Worm (Caenorhabditis elegans) whole organism, L1 larva: ENCODE results near the gene sri-48.
"Not testable (repeated sequence)": the region's sequence is repeated elsewhere in the genome, so short reads cannot be mapped to it uniquely, and the experiment has no call there.

Source experiments
- C16A3.4 ChIP-seq: fragments of 150-350 bp; optimal IDR thresholded peaks from 2 replicates; lab custom pipeline; 2014; ENCODE audit warnings: missing biosample characterization, missing genetic modification characterization
- Y116A8C.19 ChIP-seq: sonication (generic microtip); optimal IDR thresholded peaks from 2 replicates; lab custom pipeline; 2016; ENCODE audit warnings: missing compliant biosample characterization, missing genetic modification characterization, borderline replicate concordance
- ceh-8 ChIP-seq: fragments of 200-800 bp; sonication (Bioruptor generic); optimal IDR thresholded peaks from 2 replicates; lab custom pipeline; 2018; ENCODE audit warnings: mild to moderate bottlenecking, missing genetic modification characterization, moderate library complexity, missing compliant biosample characterization
- ceh-82 ChIP-seq, 3 experiments: fragments of 150-350 bp in 1 of 3; sonication (generic microtip) in 2 of 3; optimal IDR thresholded peaks; 2 replicates each; lab custom pipeline; 2014 to 2017; ENCODE audit warnings: missing biosample characterization in 3 of 3, missing genetic modification characterization in 3 of 3
- fkh-4 ChIP-seq: sonication (generic microtip); optimal IDR thresholded peaks from 2 replicates; lab custom pipeline; 2016; ENCODE audit warnings: missing compliant biosample characterization, missing genetic modification characterization, borderline replicate concordance
- fos-1 ChIP-seq: fragments of 150-350 bp; optimal IDR thresholded peaks from 2 replicates; lab custom pipeline; 2014; ENCODE audit warnings: missing biosample characterization, missing genetic modification characterization
- grh-1 ChIP-seq: fragments of 200-800 bp; sonication (Bioruptor generic); IDR thresholded peaks from 2 replicates; pipeline ENCODE4 v1.3.6; 2022; ENCODE audit warnings: missing genetic modification reagents, missing genetic modification characterization, missing compliant biosample characterization
- irx-1 ChIP-seq: sonication (generic microtip); optimal IDR thresholded peaks from 2 replicates; lab custom pipeline; 2016; ENCODE audit warnings: missing genetic modification characterization, missing compliant biosample characterization
- isw-1 ChIP-seq: fragments of 200-800 bp; sonication (Bioruptor generic); IDR thresholded peaks from 2 replicates; pipeline ENCODE4 v1.3.6; 2022; ENCODE audit warnings: missing genetic modification characterization, missing compliant biosample characterization
- jun-1 ChIP-seq: fragments of 150-350 bp; optimal IDR thresholded peaks from 2 replicates; lab custom pipeline; 2014; ENCODE audit warnings: missing biosample characterization, missing genetic modification reagents, missing genetic modification characterization
- lin-14 ChIP-seq: fragments of 200-800 bp; sonication (Bioruptor generic); optimal IDR thresholded peaks from 2 replicates; lab custom pipeline; 2018; ENCODE audit warnings: mild to moderate bottlenecking, missing genetic modification characterization, moderate library complexity, missing compliant biosample characterization
- lin-39 ChIP-seq: fragments of 150-350 bp; optimal IDR thresholded peaks from 2 replicates; lab custom pipeline; 2014; ENCODE audit warnings: missing biosample characterization, missing genetic modification reagents, missing genetic modification characterization
- lir-3 ChIP-seq: sonication (generic microtip); optimal IDR thresholded peaks from 2 replicates; lab custom pipeline; 2016; ENCODE audit warnings: mild to moderate bottlenecking, missing genetic modification characterization, moderate library complexity, missing compliant biosample characterization; ENCODE audit not compliant: poor library complexity
- lsy-2 ChIP-seq, 2 experiments: fragments of 150-350 bp; optimal IDR thresholded peaks; 2 replicates each; lab custom pipeline; 2014; ENCODE audit warnings: missing biosample characterization in 2 of 2, missing genetic modification characterization in 2 of 2
- mab-9 ChIP-seq: fragments of 200-800 bp; sonication (Bioruptor generic); IDR thresholded peaks from 2 replicates; pipeline ENCODE4 v1.3.6; 2022; ENCODE audit warnings: missing genetic modification reagents, missing genetic modification characterization, missing compliant biosample characterization
- nhr-12 ChIP-seq: sonication (generic microtip); optimal IDR thresholded peaks from 2 replicates; lab custom pipeline; 2017; ENCODE audit warnings: missing biosample characterization, missing genetic modification characterization
- nhr-19 ChIP-seq: fragments of 200-800 bp; sonication (Bioruptor generic); conservative IDR thresholded peaks from 2 replicates; pipeline ENCODE4 v1.3.6; 2022; ENCODE audit warnings: missing genetic modification characterization, missing compliant biosample characterization
- nhr-28 ChIP-seq: fragments of 150-350 bp; optimal IDR thresholded peaks from 2 replicates; lab custom pipeline; 2014; ENCODE audit warnings: missing biosample characterization, missing genetic modification characterization
- nhr-47 ChIP-seq: sonication (generic microtip); optimal IDR thresholded peaks from 2 replicates; lab custom pipeline; 2016; ENCODE audit warnings: mild to moderate bottlenecking, missing genetic modification characterization, moderate library complexity, missing compliant biosample characterization
- nhr-85 ChIP-seq: sonication (generic microtip); peaks from one replicate; lab custom pipeline; 2016; ENCODE audit warnings: missing genetic modification characterization, inconsistent platforms, missing compliant biosample characterization
- pax-3 ChIP-seq: fragments of 200-800 bp; sonication (Bioruptor generic); optimal IDR thresholded peaks from 2 replicates; lab custom pipeline; 2018; ENCODE audit warnings: mild to moderate bottlenecking, missing genetic modification characterization, moderate library complexity, missing compliant biosample characterization
- pqm-1 ChIP-seq: sonication (generic microtip); optimal IDR thresholded peaks from 3 replicates; lab custom pipeline; 2017; ENCODE audit warnings: missing biosample characterization, missing genetic modification characterization
- skn-1 ChIP-seq: fragments of 150-350 bp; optimal IDR thresholded peaks from 2 replicates; lab custom pipeline; 2014; ENCODE audit warnings: missing biosample characterization, missing genetic modification characterization
- snu-23 ChIP-seq: sonication (generic microtip); optimal IDR thresholded peaks from 2 replicates; lab custom pipeline; 2016; ENCODE audit warnings: missing genetic modification characterization, missing compliant biosample characterization
- tbx-2 ChIP-seq: sonication (generic microtip); optimal IDR thresholded peaks from 2 replicates; lab custom pipeline; 2016; ENCODE audit warnings: missing genetic modification characterization, missing compliant biosample characterization
- unc-130 ChIP-seq: fragments of 150-350 bp; optimal IDR thresholded peaks from 2 replicates; lab custom pipeline; 2017; ENCODE audit warnings: missing biosample characterization, missing genetic modification characterization, inconsistent platforms
- xbp-1 ChIP-seq: sonication (generic microtip); optimal IDR thresholded peaks from 2 replicates; lab custom pipeline; 2016; ENCODE audit warnings: missing genetic modification characterization, missing compliant biosample characterization
- zip-4 ChIP-seq: fragments of 200-800 bp; sonication (Bioruptor generic); optimal IDR thresholded peaks from 2 replicates; lab custom pipeline; 2018; ENCODE audit warnings: mild to moderate bottlenecking, missing genetic modification characterization, moderate library complexity, missing compliant biosample characterization
- ztf-11 ChIP-seq, 2 experiments: sonication (generic microtip); optimal IDR thresholded peaks; 2 replicates each; lab custom pipeline; 2016 to 2017; ENCODE audit warnings: missing genetic modification characterization in 2 of 2, missing biosample characterization in 1 of 2, missing compliant biosample characterization in 1 of 2
- ztf-4 ChIP-seq: fragments of 150-350 bp; optimal IDR thresholded peaks from 2 replicates; lab custom pipeline; 2014; ENCODE audit warnings: missing biosample characterization, missing genetic modification characterization

sri-48 gene

DNA sequence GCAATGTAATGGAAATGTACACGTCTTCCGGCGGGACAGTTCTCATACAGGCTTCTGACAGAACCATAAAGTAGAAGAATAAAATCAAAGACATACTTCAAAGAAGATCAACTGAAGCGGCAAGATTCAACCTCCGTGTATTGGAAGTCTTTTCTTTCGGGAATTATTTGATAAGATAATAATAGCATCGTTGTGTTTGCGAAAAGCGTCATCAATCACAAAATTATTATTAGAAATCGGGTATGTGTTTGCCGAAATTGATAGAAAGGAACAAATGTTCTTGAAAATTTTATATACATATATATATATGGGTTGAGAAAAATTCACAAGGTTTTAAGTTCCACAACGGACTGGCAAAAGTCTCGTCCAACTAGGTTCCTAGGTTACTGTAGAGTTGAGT lies 9.6 kb downstream of the sri-48 start, which contains the start of gene Y27F2A.9:
Gene Y27F2A.9 (minus strand): TSS at position 101 of the 400 bp plus-strand sequence.
- not testable (repeated sequence) for TF ChIP-seq nhr-85, nhr-28, unc-130 (tag; lab: Kevin White, UChicago)
- TF ChIP-seq, all 84 proteins: peak for 0; not testable (repeated sequence) for 84

DNA sequence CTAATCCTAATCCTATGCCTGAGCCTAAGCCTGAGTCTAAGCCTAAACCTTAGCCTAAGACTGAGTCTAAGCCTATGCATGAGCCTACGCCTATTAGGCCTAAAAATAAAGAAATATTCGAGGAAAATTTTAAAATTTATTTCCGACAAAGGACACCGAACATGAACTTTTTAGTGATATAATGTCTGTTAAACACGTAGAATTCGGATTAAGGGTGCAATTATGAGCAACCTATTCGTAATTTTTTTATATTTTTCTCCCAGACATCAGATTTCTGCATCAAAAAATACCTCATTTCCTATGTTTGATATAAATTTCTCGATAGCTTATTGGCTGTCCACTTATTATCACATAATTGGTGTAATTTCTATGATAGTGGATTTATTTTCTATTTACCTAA lies 12.1 kb downstream of the sri-48 start, which contains the start of gene Y27F2A.11:
Gene Y27F2A.11 (plus strand): TSS at position 301 of the 400 bp plus-strand sequence.
- TF ChIP-seq mab-9; skn-1 (tag; lab: Kevin White, UChicago); nhr-12 (tag; lab: Kevin White, UChicago): not testable (repeated sequence)

DNA sequence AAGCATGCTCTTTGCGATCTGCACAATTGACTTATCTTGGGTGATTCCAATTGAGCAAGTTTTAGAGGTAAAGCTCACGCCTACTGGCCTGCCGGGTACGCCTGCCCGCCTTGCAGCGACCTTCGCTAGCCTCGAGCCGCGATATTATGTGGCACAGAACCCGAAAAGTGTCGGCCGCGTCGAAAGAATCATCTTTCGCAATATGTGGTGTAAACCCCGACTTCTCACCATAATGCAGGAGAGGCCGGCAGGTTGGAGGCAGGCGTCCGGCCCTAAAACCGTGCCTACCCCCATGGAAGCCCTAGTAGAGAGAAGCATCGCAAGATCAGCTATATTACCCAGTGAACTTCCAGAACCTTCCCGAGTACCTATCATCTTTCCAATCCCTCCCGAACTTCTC lies 15.3 kb downstream of the sri-48 start:
- TF ChIP-seq lsy-2 (tag; optimal IDR thresholded peaks at IDR 0.05; lab: Kevin White, UChicago) (no peak), ceh-82 (tag; optimal IDR thresholded peaks at IDR 0.05; lab: Kevin White, UChicago) (no peak), isw-1 (no peak), lin-39 (tag; lab: Kevin White, UChicago) (no peak), pqm-1 (tag; lab: Kevin White, UChicago) (no peak), xbp-1 (tag; lab: Kevin White, UChicago) (no peak), nhr-85 (tag; lab: Kevin White, UChicago) (no peak), fos-1 (tag; lab: Kevin White, UChicago) (no peak), grh-1 (GFP tag; lab: Robert Waterston, UW) (no peak)

DNA sequence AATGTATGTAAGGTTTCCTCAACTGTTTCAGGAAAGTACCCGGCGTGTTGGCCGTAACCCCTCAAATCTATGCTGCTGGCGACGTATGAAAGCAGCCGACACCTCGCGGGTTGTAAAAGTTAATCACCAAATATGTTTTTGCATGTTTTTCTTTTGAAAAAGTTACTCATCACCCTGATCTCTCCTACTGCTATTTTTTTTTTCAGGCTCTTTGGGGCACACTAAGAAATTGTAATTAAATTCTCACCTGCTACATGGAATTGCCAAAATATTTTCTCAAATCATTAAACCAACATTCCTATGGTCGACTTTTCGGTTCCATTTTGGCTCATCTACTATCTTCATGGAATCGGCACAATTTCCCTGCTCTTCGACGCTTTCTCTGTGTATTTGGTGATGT lies 16.3 kb downstream of the sri-48 start, which contains the start of gene sri-78:
Gene sri-78 (plus strand): TSS at position 301 of the 400 bp plus-strand sequence.
- TF ChIP-seq nhr-47 (tag; lab: Kevin White, UChicago); irx-1; jun-1: not testable (repeated sequence)

DNA sequence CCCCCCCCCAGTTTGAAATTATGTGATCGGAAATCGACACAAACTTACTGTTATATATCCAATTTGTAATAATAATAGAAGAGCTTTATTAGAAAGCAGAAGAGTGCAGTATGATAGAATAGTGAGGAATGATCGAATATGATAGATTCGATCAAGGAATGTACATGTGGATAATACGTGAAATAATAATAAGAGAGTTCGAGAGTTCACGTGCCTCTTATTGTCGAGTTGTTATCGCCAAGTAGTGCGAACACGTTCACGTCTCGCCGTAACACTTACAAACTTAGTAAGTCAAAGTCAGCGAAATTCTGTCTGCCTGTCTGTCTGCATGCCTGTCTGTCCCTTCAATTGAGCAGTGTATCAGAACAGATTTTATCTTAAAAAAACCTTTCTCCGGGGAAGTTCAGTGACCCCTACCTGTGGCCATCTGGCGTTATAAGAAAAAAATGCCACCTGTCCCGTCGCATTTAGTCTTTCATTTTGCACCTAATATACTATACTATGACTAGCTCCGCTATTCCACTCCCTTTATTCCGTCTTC lies 17.8 kb downstream of the sri-48 start, which contains the start of the genes Y27F2A.6 and Y27F2A.8:
Gene Y27F2A.6 (minus strand): TSS at position 101 of the 541 bp plus-strand sequence.
Gene Y27F2A.8 (plus strand): TSS at position 491 of the 541 bp plus-strand sequence.
- TF ChIP-seq tbx-2 (tag; lab: Kevin White, UChicago); ztf-11 (tag; optimal IDR thresholded peaks at IDR 0.05; lab: Kevin White, UChicago); fos-1 (tag; lab: Kevin White, UChicago): not testable (repeated sequence)

DNA sequence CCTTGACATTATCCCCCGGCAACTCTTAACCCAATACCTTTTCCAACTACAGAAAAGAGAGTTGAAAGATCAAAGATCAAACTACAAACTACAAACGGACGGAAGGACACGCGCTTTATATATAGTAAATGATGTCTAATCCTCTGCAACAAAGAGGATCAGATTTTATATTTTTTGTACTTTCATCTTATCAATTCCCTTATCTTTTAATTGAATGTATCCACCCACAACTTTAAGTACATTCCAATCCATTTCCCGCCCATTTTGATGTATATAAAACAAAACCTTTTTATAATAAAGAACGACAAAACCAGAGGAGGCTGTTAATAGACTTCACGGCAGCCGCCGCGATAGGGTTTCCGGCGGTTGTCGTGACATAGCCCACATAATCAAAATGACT lies 23.5 kb downstream of the sri-48 start, which contains the start of gene sri-40:
Gene sri-40 (plus strand): TSS at position 301 of the 400 bp plus-strand sequence.
- TF ChIP-seq pax-3 (tag; lab: Kevin White, UChicago); lin-14 (GFP tag; lab: Kevin White, UChicago); nhr-28 (tag; lab: Kevin White, UChicago): not testable (repeated sequence)

DNA sequence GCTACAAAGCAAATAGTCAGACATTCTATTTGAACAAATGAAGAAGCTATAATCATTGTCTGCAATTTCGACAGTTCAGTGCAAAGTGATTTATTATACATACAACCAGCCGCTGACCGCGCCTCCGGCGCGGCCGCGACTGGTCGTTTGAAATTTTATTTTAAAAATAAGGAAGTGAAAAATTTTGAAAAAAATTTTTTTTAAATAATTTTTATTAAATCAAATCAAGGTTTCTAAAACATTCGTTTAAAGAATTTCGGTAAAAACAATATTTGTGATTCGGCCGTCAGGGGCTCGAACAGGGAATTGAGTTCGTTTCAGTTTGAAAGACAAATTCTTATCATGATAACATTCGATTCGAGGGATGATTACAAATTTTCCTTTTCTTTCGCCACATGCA lies 29.0 kb downstream of the sri-48 start, which contains the start of gene Y27F2A.10:
Gene Y27F2A.10 (minus strand): TSS at position 101 of the 400 bp plus-strand sequence.
- TF ChIP-seq zip-4 (GFP tag; lab: Kevin White, UChicago) = no peak
- no peak for TF ChIP-seq ceh-8 (GFP tag; lab: Kevin White, UChicago)
- TF ChIP-seq nhr-12 (tag; lab: Kevin White, UChicago) = no peak
- TF ChIP-seq Y116A8C.19 (tag; lab: Kevin White, UChicago) = no peak
- TF ChIP-seq ztf-4 (tag; lab: Kevin White, UChicago) = no peak
- no peak for TF ChIP-seq irx-1
- no peak for TF ChIP-seq lir-3 (tag; lab: Kevin White, UChicago)
- TF ChIP-seq snu-23 = no peak
- TF ChIP-seq C16A3.4 (tag; lab: Kevin White, UChicago) = no peak
- TF ChIP-seq fkh-4 (tag; lab: Kevin White, UChicago) = no peak
- TF ChIP-seq nhr-85 (tag; lab: Kevin White, UChicago) = no peak
- no peak for TF ChIP-seq nhr-19 (GFP tag; lab: Robert Waterston, UW)
